Worm (Caenorhabditis elegans) whole organism, L4 larva: Measurements from ENCODE around the gene cgt-1.
A peak's percentile ranks its signal among the peaks of the same experiment; 100 is the strongest.

Source experiments
- F44E2.7 ChIP-seq: fragments of 200-800 bp; sonication (Bioruptor generic); IDR thresholded peaks from 2 replicates; pipeline ENCODE4 v2.1.2; 2022; ENCODE audit warnings: missing genetic modification characterization, missing compliant biosample characterization
- Y48G9A.11 ChIP-seq: fragments of 200-800 bp; sonication (Bioruptor generic); IDR thresholded peaks from 2 replicates; pipeline ENCODE4 v1.3.6; 2022; ENCODE audit warnings: missing genetic modification reagents, missing genetic modification characterization, missing compliant biosample characterization
- Y5F2A.4 ChIP-seq: fragments of 200-800 bp; sonication (Bioruptor generic); optimal IDR thresholded peaks from 2 replicates; lab custom pipeline; 2018; ENCODE audit warnings: mild to moderate bottlenecking, missing genetic modification characterization, missing compliant biosample characterization
- Y75B8A.6 ChIP-seq: fragments of 200-800 bp; sonication (Bioruptor generic); IDR thresholded peaks from 2 replicates; pipeline ENCODE4 v1.3.6; 2022; ENCODE audit warnings: missing genetic modification reagents, missing genetic modification characterization, missing compliant biosample characterization
- ZK337.2 ChIP-seq: fragments of 200-800 bp; sonication (Bioruptor generic); IDR thresholded peaks from 2 replicates; pipeline ENCODE4 v1.3.6; 2022; ENCODE audit warnings: missing genetic modification reagents, missing genetic modification characterization, missing compliant biosample characterization
- ZK546.5 ChIP-seq, 2 experiments: sonication (generic microtip); optimal IDR thresholded peaks; 2 replicates each; lab custom pipeline; 2017; ENCODE audit warnings: missing biosample characterization in 2 of 2, missing genetic modification characterization in 2 of 2
- aly-2 ChIP-seq: sonication (generic microtip); optimal IDR thresholded peaks from 2 replicates; lab custom pipeline; 2018; ENCODE audit warnings: missing biosample characterization, missing genetic modification characterization
- attf-4 ChIP-seq: sonication (generic microtip); optimal IDR thresholded peaks from 3 replicates; lab custom pipeline; 2017; ENCODE audit warnings: missing biosample characterization, missing genetic modification characterization
- ceh-28 ChIP-seq: fragments of 150-350 bp; optimal IDR thresholded peaks from 2 replicates; lab custom pipeline; 2014; ENCODE audit warnings: missing biosample characterization, missing genetic modification reagents, missing genetic modification characterization
- ceh-44 ChIP-seq: fragments of 200-800 bp; sonication (Bioruptor generic); IDR thresholded peaks from 2 replicates; pipeline ENCODE4 v1.3.6; 2022; ENCODE audit warnings: missing genetic modification reagents, missing genetic modification characterization, missing compliant biosample characterization
- ceh-62 ChIP-seq: sonication (generic microtip); optimal IDR thresholded peaks from 2 replicates; lab custom pipeline; 2017; ENCODE audit warnings: missing biosample characterization, missing genetic modification characterization
- cey-2 ChIP-seq: sonication (generic microtip); optimal IDR thresholded peaks from 3 replicates; lab custom pipeline; 2017; ENCODE audit warnings: missing genetic modification characterization, mild to moderate bottlenecking, missing compliant biosample characterization, antibody characterized with exemption, borderline replicate concordance; ENCODE audit not compliant: insufficient read depth
- daf-16 ChIP-seq, 3 experiments: sonication (generic microtip); optimal IDR thresholded peaks; 2 replicates each; lab custom pipeline; 2016 to 2017; ENCODE audit warnings: missing genetic modification characterization in 3 of 3, missing genetic modification reagents in 3 of 3, mild to moderate bottlenecking in 2 of 3, missing compliant biosample characterization in 2 of 3, missing biosample characterization in 1 of 3, moderate library complexity in 1 of 3
- dmd-6 ChIP-seq: fragments of 200-800 bp; sonication (Bioruptor generic); IDR thresholded peaks from 2 replicates; pipeline ENCODE4 v1.3.6; 2022; ENCODE audit warnings: missing genetic modification reagents, missing genetic modification characterization, missing compliant biosample characterization
- dmd-8 ChIP-seq: fragments of 200-800 bp; sonication (Bioruptor generic); IDR thresholded peaks from 2 replicates; pipeline ENCODE4 v1.3.6; 2022; ENCODE audit warnings: missing genetic modification characterization, missing compliant biosample characterization
- dve-1 ChIP-seq: sonication (generic microtip); optimal IDR thresholded peaks from 2 replicates; lab custom pipeline; 2017; ENCODE audit warnings: antibody characterized with exemption, mild to moderate bottlenecking, missing genetic modification characterization, missing compliant biosample characterization; ENCODE audit not compliant: insufficient read depth
- hif-1 ChIP-seq, 2 experiments: sonication (generic microtip); optimal IDR thresholded peaks; 2 replicates each; lab custom pipeline; 2016 to 2017; ENCODE audit warnings: missing compliant biosample characterization in 2 of 2, missing genetic modification characterization in 2 of 2, missing genetic modification reagents in 2 of 2, missing genotype in 2 of 2, mild to moderate bottlenecking in 1 of 2
- hlh-11 ChIP-seq: fragments of 200-800 bp; sonication (Bioruptor generic); optimal IDR thresholded peaks from 2 replicates; lab custom pipeline; 2018; ENCODE audit warnings: mild to moderate bottlenecking, missing genetic modification characterization, missing compliant biosample characterization
- hlh-30 ChIP-seq: sonication (generic microtip); optimal IDR thresholded peaks from 2 replicates; lab custom pipeline; 2017; ENCODE audit warnings: antibody characterized with exemption, mild to moderate bottlenecking, missing genetic modification characterization, missing compliant biosample characterization; ENCODE audit not compliant: insufficient read depth
- hmg-1.1 ChIP-seq: fragments of 200-800 bp; sonication (Bioruptor generic); IDR thresholded peaks from 2 replicates; pipeline ENCODE4 v1.3.6; 2022; ENCODE audit warnings: missing genetic modification reagents, missing genetic modification characterization, missing compliant biosample characterization
- lin-1 ChIP-seq: fragments of 200-800 bp; sonication (Bioruptor generic); IDR thresholded peaks from 2 replicates; pipeline ENCODE4 v1.3.6; 2022; ENCODE audit warnings: missing genetic modification reagents, missing genetic modification characterization, missing compliant biosample characterization
- lin-13 ChIP-seq: fragments of 150-350 bp; optimal IDR thresholded peaks from 2 replicates; lab custom pipeline; 2014; ENCODE audit warnings: missing biosample characterization, missing genetic modification reagents, missing genetic modification characterization
- lin-15B ChIP-seq: fragments of 150-350 bp; sonication (generic microtip); optimal IDR thresholded peaks from 3 replicates; lab custom pipeline; 2014; ENCODE audit warnings: missing biosample characterization, missing genetic modification characterization
- lsy-2 ChIP-seq, 2 experiments: fragments of 150-350 bp in 1 of 2; sonication (generic microtip) in 1 of 2; optimal IDR thresholded peaks; 2 replicates each; lab custom pipeline; 2014 to 2017; ENCODE audit warnings: missing biosample characterization in 2 of 2, missing genetic modification characterization in 2 of 2
- madf-9 ChIP-seq: fragments of 200-800 bp; sonication (Bioruptor generic); conservative IDR thresholded peaks from 2 replicates; pipeline ENCODE4 v1.3.6; 2022; ENCODE audit warnings: missing genetic modification reagents, missing genetic modification characterization, missing compliant biosample characterization
- mdl-1 ChIP-seq, 2 experiments: fragments of 150-350 bp in 1 of 2; sonication (generic microtip) in 1 of 2; optimal IDR thresholded peaks; 2 replicates each; lab custom pipeline; 2014 to 2017; ENCODE audit warnings: missing biosample characterization in 2 of 2, missing genetic modification characterization in 2 of 2
- mep-1 ChIP-seq: fragments of 150-350 bp; sonication (generic microtip); optimal IDR thresholded peaks from 3 replicates; lab custom pipeline; 2014; ENCODE audit warnings: missing biosample characterization, missing genetic modification characterization
- mxl-2 ChIP-seq: fragments of 200-800 bp; sonication (Bioruptor generic); conservative IDR thresholded peaks from 2 replicates; pipeline ENCODE4 v1.3.6; 2022; ENCODE audit warnings: missing genetic modification reagents, missing genetic modification characterization, missing compliant biosample characterization
- nhr-10 ChIP-seq: fragments of 150-350 bp; optimal IDR thresholded peaks from 2 replicates; lab custom pipeline; 2014; ENCODE audit warnings: missing biosample characterization, missing genetic modification characterization
- nhr-102 ChIP-seq: sonication (generic microtip); optimal IDR thresholded peaks from 2 replicates; lab custom pipeline; 2016; ENCODE audit warnings: mild to moderate bottlenecking, missing genetic modification characterization, moderate library complexity, missing compliant biosample characterization
- nhr-237 ChIP-seq: sonication (generic microtip); optimal IDR thresholded peaks from 2 replicates; lab custom pipeline; 2017; ENCODE audit warnings: missing biosample characterization, missing genetic modification characterization
- nhr-28 ChIP-seq: fragments of 150-350 bp; optimal IDR thresholded peaks from 2 replicates; lab custom pipeline; 2014; ENCODE audit warnings: missing biosample characterization, missing genetic modification characterization
- nhr-6 ChIP-seq: fragments of 150-350 bp; optimal IDR thresholded peaks from 2 replicates; lab custom pipeline; 2014; ENCODE audit warnings: missing biosample characterization, missing genetic modification characterization
- nhr-76 ChIP-seq: fragments of 150-350 bp; optimal IDR thresholded peaks from 2 replicates; lab custom pipeline; 2014; ENCODE audit warnings: missing biosample characterization, missing genetic modification characterization
- php-3 ChIP-seq: fragments of 200-800 bp; sonication (Bioruptor generic); IDR thresholded peaks from 2 replicates; pipeline ENCODE4 v1.3.6; 2022; ENCODE audit warnings: missing genetic modification reagents, missing genetic modification characterization, missing compliant biosample characterization
- pqm-1 ChIP-seq: sonication (generic microtip); optimal IDR thresholded peaks from 2 replicates; lab custom pipeline; 2017; ENCODE audit warnings: missing biosample characterization, missing genetic modification characterization
- rbr-2 ChIP-seq: sonication (generic microtip); optimal IDR thresholded peaks from 2 replicates; lab custom pipeline; 2016; ENCODE audit warnings: missing genotype, missing genetic modification characterization, missing compliant biosample characterization
- sdz-12 ChIP-seq: fragments of 200-800 bp; sonication (Bioruptor generic); optimal IDR thresholded peaks from 2 replicates; lab custom pipeline; 2018; ENCODE audit warnings: mild to moderate bottlenecking, missing genetic modification characterization, missing compliant biosample characterization
- skn-1 ChIP-seq: fragments of 150-350 bp; optimal IDR thresholded peaks from 2 replicates; lab custom pipeline; 2014; ENCODE audit warnings: missing biosample characterization, missing genetic modification characterization
- snpc-1.2 ChIP-seq: fragments of 200-800 bp; sonication (Bioruptor generic); IDR thresholded peaks from 2 replicates; pipeline ENCODE4 v1.3.6; 2022; ENCODE audit warnings: missing genetic modification reagents, missing genetic modification characterization, missing compliant biosample characterization
- spr-1 ChIP-seq: sonication (generic microtip); optimal IDR thresholded peaks from 2 replicates; lab custom pipeline; 2016; ENCODE audit warnings: mild to moderate bottlenecking, missing genetic modification characterization, missing compliant biosample characterization
- spr-3 ChIP-seq: fragments of 200-800 bp; sonication (Bioruptor generic); optimal IDR thresholded peaks from 2 replicates; lab custom pipeline; 2018; ENCODE audit warnings: mild to moderate bottlenecking, missing genetic modification characterization, missing compliant biosample characterization
- unc-130 ChIP-seq: sonication (generic microtip); optimal IDR thresholded peaks from 2 replicates; lab custom pipeline; 2016; ENCODE audit warnings: missing genetic modification reagents, missing genetic modification characterization, missing compliant biosample characterization
- unc-39 ChIP-seq: sonication (generic microtip); optimal IDR thresholded peaks from 2 replicates; lab custom pipeline; 2017; ENCODE audit warnings: missing biosample characterization, missing genetic modification characterization
- vab-7 ChIP-seq: fragments of 200-800 bp; sonication (Bioruptor generic); IDR thresholded peaks from 2 replicates; pipeline ENCODE4 v1.3.6; 2022; ENCODE audit warnings: missing genetic modification reagents, missing genetic modification characterization, missing compliant biosample characterization
- zag-1 ChIP-seq: fragments of 150-350 bp; optimal IDR thresholded peaks from 2 replicates; lab custom pipeline; 2014; ENCODE audit warnings: missing biosample characterization, missing genetic modification characterization
- zfp-3 ChIP-seq: fragments of 200-800 bp; sonication (Bioruptor generic); conservative IDR thresholded peaks from 2 replicates; pipeline ENCODE4 v1.3.6; 2022; ENCODE audit warnings: missing genetic modification reagents, missing genetic modification characterization, missing compliant biosample characterization
- zip-2 ChIP-seq: fragments of 150-350 bp; optimal IDR thresholded peaks from 2 replicates; lab custom pipeline; 2014; ENCODE audit warnings: missing biosample characterization, missing genetic modification characterization
- ztf-11 ChIP-seq: fragments of 150-350 bp; optimal IDR thresholded peaks from 2 replicates; lab custom pipeline; 2014; ENCODE audit warnings: missing biosample characterization, missing genetic modification characterization
- ztf-7 ChIP-seq: fragments of 150-350 bp; optimal IDR thresholded peaks from 2 replicates; lab custom pipeline; 2014; ENCODE audit warnings: missing biosample characterization, missing genetic modification characterization

The cgt-1 gene

DNA sequence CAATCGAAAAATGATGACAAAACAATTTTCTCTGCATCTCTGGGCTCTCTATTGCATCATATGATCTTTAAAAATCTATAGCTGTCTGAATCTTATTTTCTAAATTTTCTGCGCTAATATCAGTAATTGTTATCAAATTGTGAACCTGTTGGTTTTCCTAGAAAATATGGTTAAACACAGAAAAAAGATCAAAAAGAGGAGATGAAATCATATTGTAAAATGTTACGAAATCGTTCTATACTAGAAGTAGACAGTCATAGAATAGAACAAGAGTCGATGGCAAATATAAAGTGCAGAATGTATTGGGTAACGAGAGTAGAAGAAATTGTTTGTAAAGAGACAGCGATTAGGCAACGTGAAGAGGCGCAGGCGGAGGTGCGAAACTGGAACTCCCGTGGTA is 7.9 kb downstream of the cgt-1 start (continued):
- TF ChIP-seq cey-2 (tag; lab: Kevin White, UChicago): peak; percentile 82
- TF ChIP-seq nhr-102 (tag; lab: Kevin White, UChicago): no peak
- peak; percentile 78 for TF ChIP-seq hlh-11 (tag; lab: Kevin White, UChicago)
- peak in 1 of 2 experiments; percentile 47 for TF ChIP-seq mdl-1 (tag; optimal IDR thresholded peaks at IDR 0.05; lab: Kevin White, UChicago)
- TF ChIP-seq rbr-2: peak; percentile 0
- TF ChIP-seq dmd-8: no peak
- TF ChIP-seq lin-1: 0 out of 2 replicates have a peak, but pooled peaks have one; percentile 12
- TF ChIP-seq spr-3: no peak
- no peak for TF ChIP-seq ZK546.5 (tag; optimal IDR thresholded peaks at IDR 0.05; lab: Kevin White, UChicago)
- TF ChIP-seq hlh-30 (tag; lab: Kevin White, UChicago): peak; percentile 59
- TF ChIP-seq lin-13: no peak
- TF ChIP-seq ceh-62 (tag; lab: Kevin White, UChicago): no peak
- no peak for TF ChIP-seq ceh-28
- peak; percentile 51 to 60 for TF ChIP-seq lsy-2 (tag; optimal IDR thresholded peaks at IDR 0.05; lab: Kevin White, UChicago)
- TF ChIP-seq hmg-1.1 (GFP tag; lab: Robert Waterston, UW): 0 out of 2 replicates have a peak, but pooled peaks have one; percentile 22
- no peak for TF ChIP-seq ZK337.2 (GFP tag; lab: Robert Waterston, UW)
- no peak for TF ChIP-seq nhr-10 (tag; lab: Kevin White, UChicago)
- TF ChIP-seq zag-1: no peak
- peak; percentile 50 for TF ChIP-seq mep-1
- TF ChIP-seq spr-1: no peak
- TF ChIP-seq nhr-6 (tag; lab: Kevin White, UChicago): peak; percentile 28
- TF ChIP-seq zip-2: peak; percentile 73
- no peak for TF ChIP-seq lin-15B (tag; lab: Kevin White, UChicago)
- TF ChIP-seq pqm-1: peak; percentile 17
- TF ChIP-seq sdz-12: no peak
- TF ChIP-seq ztf-7: peak; percentile 95
- TF ChIP-seq ztf-11 (tag; lab: Kevin White, UChicago): no peak
- no peak for TF ChIP-seq Y5F2A.4 (GFP tag; lab: Kevin White, UChicago)
- no peak for TF ChIP-seq Y48G9A.11 (GFP tag; lab: Robert Waterston, UW)
- no peak for TF ChIP-seq aly-2 (tag; lab: Kevin White, UChicago)
- peak in 1 of 2 experiments; percentile 37 for TF ChIP-seq hif-1 (tag; optimal IDR thresholded peaks at IDR 0.05; lab: Kevin White, UChicago)
- no peak for TF ChIP-seq attf-4 (tag; lab: Kevin White, UChicago)
- no peak for TF ChIP-seq php-3 (GFP tag; lab: Robert Waterston, UW)
- 0 out of 2 replicates have a peak, but pooled peaks have one; percentile 29 for TF ChIP-seq Y75B8A.6
- TF ChIP-seq vab-7 (GFP tag; lab: Robert Waterston, UW): no peak
- TF ChIP-seq dve-1: peak; percentile 69
- TF ChIP-seq, all 104 proteins: peak for 25

DNA sequence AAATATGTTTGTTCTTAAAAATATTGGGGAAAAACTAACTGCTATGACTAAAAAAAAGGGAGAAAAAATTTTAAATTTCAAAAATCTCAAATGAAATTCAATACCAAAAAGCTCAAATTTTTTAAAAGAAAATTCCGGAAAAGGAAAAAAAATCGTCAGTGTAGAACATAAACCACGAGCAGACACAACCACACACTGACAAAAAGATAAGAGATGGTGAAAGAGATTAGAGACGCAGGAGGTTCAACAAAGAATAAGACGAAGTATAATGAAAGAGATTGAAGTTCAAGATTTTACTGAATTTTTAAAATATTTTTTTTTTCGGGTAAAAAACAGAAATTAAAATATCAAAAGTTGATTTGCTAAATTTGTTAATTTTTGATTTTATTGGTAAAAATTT is 8.6 kb downstream of the cgt-1 start:
- peak; percentile 81 for TF ChIP-seq nhr-28
- no peak for TF ChIP-seq nhr-76
- no peak for TF ChIP-seq cey-2 (tag; lab: Kevin White, UChicago)
- peak; percentile 59 for TF ChIP-seq pqm-1
- TF ChIP-seq mxl-2 (GFP tag; lab: Robert Waterston, UW): no peak
- TF ChIP-seq snpc-1.2: no peak
- no peak for TF ChIP-seq nhr-6 (tag; lab: Kevin White, UChicago)
- no peak for TF ChIP-seq ceh-44 (GFP tag; lab: Robert Waterston, UW)
- TF ChIP-seq unc-130 (GFP tag; lab: Kevin White, UChicago): no peak
- TF ChIP-seq nhr-237 (tag; lab: Kevin White, UChicago): no peak
- no peak for TF ChIP-seq daf-16 (GFP tag; optimal IDR thresholded peaks at IDR 0.05; lab: Kevin White, UChicago)
- TF ChIP-seq daf-16 (tag; optimal IDR thresholded peaks at IDR 0.05; lab: Kevin White, UChicago): peak; percentile 26
- no peak for TF ChIP-seq unc-39 (tag; lab: Kevin White, UChicago)
- TF ChIP-seq dve-1: peak; percentile 55
- TF ChIP-seq skn-1: no peak
- peak; percentile 16 for TF ChIP-seq mep-1
- peak; percentile 6 for TF ChIP-seq hlh-11 (tag; lab: Kevin White, UChicago)
- TF ChIP-seq madf-9 (GFP tag; lab: Robert Waterston, UW): no peak
- TF ChIP-seq zfp-3 (GFP tag; lab: Robert Waterston, UW): no peak
- TF ChIP-seq hlh-30 (tag; lab: Kevin White, UChicago): peak; percentile 40
- no peak for TF ChIP-seq F44E2.7 (GFP tag; lab: Robert Waterston, UW)
- TF ChIP-seq mdl-1 (tag; optimal IDR thresholded peaks at IDR 0.05; lab: Kevin White, UChicago): peak in 1 of 2 experiments; percentile 36
- TF ChIP-seq dmd-6 (GFP tag; lab: Robert Waterston, UW): peak; percentile 82
- peak in 1 of 2 experiments; percentile 14 for TF ChIP-seq lsy-2 (tag; optimal IDR thresholded peaks at IDR 0.05; lab: Kevin White, UChicago)
- no peak for TF ChIP-seq attf-4 (tag; lab: Kevin White, UChicago)
